Fruit fly (Drosophila melanogaster) whole organism, embryonic: ENCODE results near the gene Rok.
A peak's percentile ranks its signal among the peaks of the same experiment; 100 is the strongest.

Experiments
- Abd-B ChIP-seq: fragments of 200-800 bp; sonication (Bioruptor generic); optimal IDR thresholded peaks from 2 replicates; lab custom pipeline; 2018; ENCODE audit warnings: missing biosample characterization, mild to moderate bottlenecking, missing genetic modification characterization, moderate library complexity
- Ada2b ChIP-seq: fragments of 200-800 bp; sonication (Bioruptor generic); IDR thresholded peaks from 2 replicates; pipeline ENCODE4 v1.3.6; 2022; ENCODE audit warnings: missing biosample characterization, missing genetic modification characterization
- CG10147 ChIP-seq: fragments of 200-800 bp; sonication (Bioruptor generic); optimal IDR thresholded peaks from 2 replicates; lab custom pipeline; 2019; ENCODE audit warnings: missing biosample characterization, mild to moderate bottlenecking, missing genetic modification characterization, moderate library complexity
- CG10274 ChIP-seq: fragments of 200-800 bp; sonication (Bioruptor generic); optimal IDR thresholded peaks from 3 replicates; lab custom pipeline; 2017; ENCODE audit warnings: missing biosample characterization, mild to moderate bottlenecking, missing genetic modification characterization
- CG11723 ChIP-seq: fragments of 200-800 bp; sonication (Bioruptor generic); optimal IDR thresholded peaks from 2 replicates; lab custom pipeline; 2017; ENCODE audit warnings: missing biosample characterization, mild to moderate bottlenecking, missing genetic modification characterization
- CG12299 ChIP-seq: fragments of 200-800 bp; sonication (Bioruptor generic); optimal IDR thresholded peaks from 2 replicates; lab custom pipeline; 2018; ENCODE audit warnings: missing biosample characterization, mild to moderate bottlenecking, missing genetic modification characterization
- CG13287 ChIP-seq: fragments of 200-800 bp; sonication (Bioruptor generic); IDR thresholded peaks from 2 replicates; pipeline ENCODE4 v1.3.6; 2022; ENCODE audit warnings: missing biosample characterization, missing genetic modification characterization; ENCODE audit not compliant: partially characterized antibody
- CG13296 ChIP-seq: fragments of 200-800 bp; sonication (Bioruptor generic); optimal IDR thresholded peaks from 3 replicates; lab custom pipeline; 2018; ENCODE audit warnings: missing biosample characterization, mild to moderate bottlenecking, missing genetic modification characterization
- CG17186 ChIP-seq: fragments of 200-800 bp; sonication (Bioruptor generic); optimal IDR thresholded peaks from 3 replicates; lab custom pipeline; 2017; ENCODE audit warnings: missing biosample characterization, missing genetic modification reagents, missing genetic modification characterization
- CG18011 ChIP-seq: fragments of 200-800 bp; sonication (Bioruptor generic); optimal IDR thresholded peaks from 2 replicates; lab custom pipeline; 2017; ENCODE audit warnings: missing biosample characterization, missing genetic modification characterization, mild to moderate bottlenecking, moderate library complexity, missing genotype
- CG18476 ChIP-seq: fragments of 200-800 bp; sonication (Bioruptor generic); optimal IDR thresholded peaks from 2 replicates; lab custom pipeline; 2016; ENCODE audit warnings: missing biosample characterization, mild to moderate bottlenecking, missing genetic modification characterization
- CG31224 ChIP-seq: fragments of 200-800 bp; sonication (Bioruptor generic); IDR thresholded peaks from 2 replicates; pipeline ENCODE4 v1.3.6; 2022; ENCODE audit warnings: missing biosample characterization, missing genetic modification characterization
- CG34376 ChIP-seq: fragments of 200-800 bp; sonication (Bioruptor generic); optimal IDR thresholded peaks from 2 replicates; lab custom pipeline; 2018; ENCODE audit warnings: missing biosample characterization, mild to moderate bottlenecking, missing genetic modification characterization
- CG4404 ChIP-seq: fragments of 200-800 bp; sonication (Bioruptor generic); IDR thresholded peaks from 2 replicates; pipeline ENCODE4 v1.3.6; 2022; ENCODE audit warnings: missing biosample characterization, missing genetic modification characterization
- CG9609 ChIP-seq: fragments of 200-800 bp; sonication (Bioruptor generic); optimal IDR thresholded peaks from 3 replicates; lab custom pipeline; 2016; ENCODE audit warnings: missing biosample characterization, missing genetic modification characterization
- CG9727 ChIP-seq: fragments of 200-800 bp; sonication (Bioruptor generic); optimal IDR thresholded peaks from 3 replicates; lab custom pipeline; 2017; ENCODE audit warnings: missing biosample characterization, mild to moderate bottlenecking, missing genetic modification characterization
- CTCF ChIP-seq: fragments of 200-800 bp; sonication (Bioruptor generic); optimal IDR thresholded peaks from 2 replicates; lab custom pipeline; 2017; ENCODE audit warnings: missing biosample characterization, mild to moderate bottlenecking, missing genetic modification characterization, moderate library complexity
- D19A ChIP-seq: fragments of 200-800 bp; optimal IDR thresholded peaks from 3 replicates; lab custom pipeline; 2019; ENCODE audit warnings: missing biosample characterization, mild to moderate bottlenecking, missing genetic modification characterization, moderate library complexity
- Dfd ChIP-seq, 2 experiments: fragments of >200 bp; optimal IDR thresholded peaks; 2 replicates each; lab custom pipeline; 2017; ENCODE audit warnings: missing biosample characterization in 2 of 2, missing genetic modification characterization in 2 of 2
- Dp ChIP-seq: fragments of 200-800 bp; sonication (Bioruptor generic); optimal IDR thresholded peaks from 2 replicates; lab custom pipeline; 2018; ENCODE audit warnings: missing biosample characterization, mild to moderate bottlenecking, missing genetic modification characterization, moderate library complexity
- Hr51 ChIP-seq, 2 experiments: fragments of 200-800 bp; sonication (Bioruptor generic); optimal IDR thresholded peaks; 2 replicates in 1 of 2; 3 replicates in 1 of 2; lab custom pipeline; 2016 to 2018; ENCODE audit warnings: missing biosample characterization in 2 of 2, missing genetic modification characterization in 2 of 2, mild to moderate bottlenecking in 1 of 2, moderate library complexity in 1 of 2
- Hsf ChIP-seq: fragments of 200-800 bp; sonication (Bioruptor generic); optimal IDR thresholded peaks from 3 replicates; lab custom pipeline; 2016; ENCODE audit warnings: missing biosample characterization, missing genetic modification characterization
- Lim3 ChIP-seq: fragments of 200-800 bp; sonication (Bioruptor generic); IDR thresholded peaks from 2 replicates; pipeline ENCODE4 v1.3.6; 2022; ENCODE audit warnings: missing biosample characterization, missing genetic modification characterization
- Mes4 ChIP-seq: fragments of 200-800 bp; sonication (Bioruptor generic); optimal IDR thresholded peaks from 2 replicates; lab custom pipeline; 2016; ENCODE audit warnings: missing biosample characterization, missing genetic modification characterization
- Myb ChIP-seq: fragments of 200-800 bp; sonication (Bioruptor generic); optimal IDR thresholded peaks from 2 replicates; lab custom pipeline; 2016; ENCODE audit warnings: missing biosample characterization, missing genetic modification characterization
- Poxn ChIP-seq: fragments of 200-800 bp; sonication (Bioruptor generic); IDR thresholded peaks from 2 replicates; pipeline ENCODE4 v1.3.6; 2022; ENCODE audit warnings: missing biosample characterization, missing genetic modification characterization
- Scr ChIP-seq: fragments of 200-800 bp; sonication (Bioruptor generic); IDR thresholded peaks from 2 replicates; pipeline ENCODE4 v1.3.6; 2022; ENCODE audit warnings: missing biosample characterization, missing genetic modification characterization; ENCODE audit not compliant: partially characterized antibody
- Sry-β ChIP-seq: fragments of 200-800 bp; sonication (Bioruptor generic); optimal IDR thresholded peaks from 2 replicates; lab custom pipeline; 2018; ENCODE audit warnings: missing biosample characterization, mild to moderate bottlenecking, missing genetic modification characterization, moderate library complexity
- Taf1 ChIP-seq: fragments of 200-800 bp; sonication (Bioruptor generic); IDR thresholded peaks from 2 replicates; pipeline ENCODE4 v1.3.6; 2022; ENCODE audit warnings: missing biosample characterization, missing genetic modification characterization
- abd-A ChIP-seq: fragments of 200-800 bp; sonication (Bioruptor generic); optimal IDR thresholded peaks from 3 replicates; lab custom pipeline; 2019; ENCODE audit warnings: missing biosample characterization, mild to moderate bottlenecking, missing genetic modification characterization, moderate library complexity
- al ChIP-seq: fragments of 200-800 bp; sonication (Bioruptor generic); IDR thresholded peaks from 2 replicates; pipeline ENCODE4 v1.3.6; 2022; ENCODE audit warnings: missing biosample characterization, missing genetic modification characterization
- aop ChIP-seq: fragments of 200-800 bp; sonication (Bioruptor generic); IDR thresholded peaks from 2 replicates; pipeline ENCODE4 v1.3.6; 2022; ENCODE audit warnings: missing biosample characterization, missing genetic modification characterization
- ash1 ChIP-seq: fragments of 200-800 bp; sonication (Bioruptor generic); optimal IDR thresholded peaks from 2 replicates; lab custom pipeline; 2018; ENCODE audit warnings: missing biosample characterization, mild to moderate bottlenecking, missing genetic modification characterization
- cato ChIP-seq: fragments of 200-800 bp; sonication (Bioruptor generic); optimal IDR thresholded peaks from 2 replicates; lab custom pipeline; 2016; ENCODE audit warnings: missing biosample characterization, missing genetic modification characterization, borderline replicate concordance
- chm ChIP-seq: fragments of 200-800 bp; sonication (Bioruptor generic); IDR thresholded peaks from 2 replicates; pipeline ENCODE4 v1.3.6; 2022; ENCODE audit warnings: missing biosample characterization, missing genetic modification characterization
- crp ChIP-seq, 2 experiments: fragments of 200-800 bp; sonication (Bioruptor generic); optimal IDR thresholded peaks; 2 replicates in 1 of 2; 3 replicates in 1 of 2; lab custom pipeline; 2017; ENCODE audit warnings: missing biosample characterization in 2 of 2, missing genetic modification characterization in 2 of 2, mild to moderate bottlenecking in 1 of 2, moderate library complexity in 1 of 2
- fd3F ChIP-seq: fragments of 200-800 bp; sonication (Bioruptor generic); optimal IDR thresholded peaks from 2 replicates; lab custom pipeline; 2018; ENCODE audit warnings: missing biosample characterization, mild to moderate bottlenecking, missing genetic modification characterization, moderate library complexity
- gfzf ChIP-seq: fragments of 200-800 bp; sonication (Bioruptor generic); optimal IDR thresholded peaks from 2 replicates; lab custom pipeline; 2016; ENCODE audit warnings: missing biosample characterization, mild to moderate bottlenecking, missing genetic modification characterization, moderate library complexity
- ken ChIP-seq: fragments of 200-800 bp; sonication (Bioruptor generic); IDR thresholded peaks from 3 replicates; pipeline ENCODE4 v1.3.6; 2022; ENCODE audit warnings: missing biosample characterization, missing genetic modification characterization
- mirr ChIP-seq: fragments of 200-800 bp; sonication (Bioruptor generic); optimal IDR thresholded peaks from 3 replicates; lab custom pipeline; 2018; ENCODE audit warnings: missing biosample characterization, mild to moderate bottlenecking, missing genetic modification characterization
- nerfin-2 ChIP-seq: fragments of 200-800 bp; sonication (Bioruptor generic); IDR thresholded peaks from 2 replicates; pipeline ENCODE4 v1.3.6; 2022; ENCODE audit warnings: missing biosample characterization, missing genetic modification characterization; ENCODE audit not compliant: partially characterized antibody
- nom ChIP-seq: fragments of 200-800 bp; sonication (Bioruptor generic); optimal IDR thresholded peaks from 2 replicates; lab custom pipeline; 2017; ENCODE audit warnings: missing biosample characterization, missing genetic modification characterization, mild to moderate bottlenecking, moderate library complexity, missing genetic modification reagents
- ro ChIP-seq: fragments of 200-800 bp; sonication (Bioruptor generic); IDR thresholded peaks from 2 replicates; pipeline ENCODE4 v1.3.6; 2022; ENCODE audit warnings: missing biosample characterization, missing genetic modification characterization
- schlank ChIP-seq: fragments of 200-800 bp; sonication (Bioruptor generic); optimal IDR thresholded peaks from 2 replicates; lab custom pipeline; 2018; ENCODE audit warnings: missing biosample characterization, mild to moderate bottlenecking, missing genetic modification characterization
- sd ChIP-seq: fragments of 200-800 bp; sonication (Bioruptor generic); optimal IDR thresholded peaks from 3 replicates; lab custom pipeline; 2018; ENCODE audit warnings: missing biosample characterization, mild to moderate bottlenecking, missing genetic modification characterization, moderate library complexity
- sim ChIP-seq: fragments of 200-800 bp; sonication (Bioruptor generic); IDR thresholded peaks from 2 replicates; pipeline ENCODE4 v1.3.6; 2022; ENCODE audit warnings: missing biosample characterization, missing genetic modification characterization
- sima ChIP-seq: fragments of 200-800 bp; sonication (Bioruptor generic); optimal IDR thresholded peaks from 2 replicates; lab custom pipeline; 2016; ENCODE audit warnings: missing biosample characterization, missing genetic modification characterization
- tio ChIP-seq: fragments of 200-800 bp; sonication (Bioruptor generic); optimal IDR thresholded peaks from 2 replicates; lab custom pipeline; 2017; ENCODE audit warnings: missing biosample characterization, missing genetic modification characterization, inconsistent platforms
- yki ChIP-seq: fragments of >200 bp; optimal IDR thresholded peaks from 3 replicates; lab custom pipeline; 2018

Rok gene

DNA sequence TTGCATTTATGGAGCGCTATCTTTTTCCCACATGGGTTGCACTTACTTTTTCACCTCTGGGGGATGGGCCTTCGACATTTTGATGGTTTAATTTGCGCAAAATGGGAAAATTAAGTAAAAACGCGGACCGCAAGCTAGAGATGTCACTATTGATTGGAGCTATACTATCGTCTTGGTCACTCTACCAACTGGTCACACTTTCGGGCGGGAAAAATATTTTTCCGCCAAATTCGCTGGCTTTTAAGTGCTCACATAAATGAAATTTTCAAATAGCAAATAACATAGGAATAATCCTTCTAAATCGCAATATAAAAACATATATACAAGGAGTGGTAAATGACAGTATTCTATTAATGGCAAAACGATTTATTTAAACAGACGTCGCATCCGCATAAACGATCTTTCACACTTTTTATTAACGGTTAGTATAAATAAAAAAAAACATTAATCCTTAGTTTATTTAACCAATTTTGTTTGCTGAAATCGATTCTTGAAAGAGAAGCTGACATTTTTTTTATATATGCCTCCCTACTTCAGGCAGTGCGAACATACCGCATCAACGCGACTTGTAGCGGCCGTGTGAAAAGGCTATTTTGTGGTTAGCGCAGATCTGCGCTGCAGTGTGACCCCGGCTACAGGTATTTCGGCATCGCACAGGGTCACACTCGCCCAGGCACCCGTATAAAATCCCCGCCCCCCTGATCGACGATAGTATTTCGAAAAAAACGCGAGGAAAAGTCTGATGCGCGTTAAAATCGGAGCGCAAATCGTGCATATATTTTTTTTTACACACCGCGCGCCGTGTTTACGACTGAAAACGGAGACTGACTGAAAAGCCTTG lies 3.3 kb upstream of the Rok start, which contains the start of the genes SNRPG and mthl1 (continued):
- TF ChIP-seq tio (GFP tag; lab: Kevin White, UChicago): peak; percentile 86
- peak; percentile 78 for TF ChIP-seq ro (GFP tag; lab: Robert Waterston, UW)
- no peak for TF ChIP-seq D19A (tag; lab: Kevin White, UChicago)
- no peak for TF ChIP-seq nerfin-2 (GFP tag; lab: Robert Waterston, UW)
- peak; percentile 80 for TF ChIP-seq CG9609 (GFP tag; lab: Kevin White, UChicago)
- peak; percentile 84 for TF ChIP-seq Ada2b
- TF ChIP-seq schlank (tag; lab: Kevin White, UChicago): no peak
- TF ChIP-seq Hr51 (GFP tag; optimal IDR thresholded peaks at IDR 0.05; lab: Kevin White, UChicago): peak; percentile 75 to 80
- TF ChIP-seq Taf1 (GFP tag; lab: Robert Waterston, UW): peak; percentile 76
- peak; percentile 62 for TF ChIP-seq Dp
- TF ChIP-seq abd-A (tag; lab: Kevin White, UChicago): no peak
- no peak for TF ChIP-seq yki
- TF ChIP-seq CG9727 (GFP tag; lab: Kevin White, UChicago): peak; percentile 60
- no peak for TF ChIP-seq sima (GFP tag; lab: Kevin White, UChicago)
- TF ChIP-seq Sry-β: peak; percentile 71
- peak in 1 of 2 experiments; percentile 30 for TF ChIP-seq crp (GFP tag; optimal IDR thresholded peaks at IDR 0.05; lab: Kevin White, UChicago)
- TF ChIP-seq CG34376 (GFP tag; lab: Kevin White, UChicago): peak; percentile 31
- no peak for TF ChIP-seq ash1 (GFP tag; lab: Kevin White, UChicago)
- peak; percentile 76 for TF ChIP-seq fd3F (GFP tag; lab: Kevin White, UChicago)
- TF ChIP-seq Mes4 (GFP tag; lab: Kevin White, UChicago): peak; percentile 32
- peak in 1 of 2 experiments; percentile 65 for TF ChIP-seq Dfd (GFP tag; optimal IDR thresholded peaks at IDR 0.05; lab: Kevin White, UChicago)
- TF ChIP-seq CG4404 (GFP tag; lab: Robert Waterston, UW): peak; percentile 86
- TF ChIP-seq CG13296: peak; percentile 48
- TF ChIP-seq Poxn (GFP tag; lab: Robert Waterston, UW): peak; percentile 65
- peak; percentile 79 for TF ChIP-seq CG18476 (GFP tag; lab: Kevin White, UChicago)
- TF ChIP-seq ken (GFP tag; lab: Robert Waterston, UW): peak; percentile 93
- TF ChIP-seq Lim3 (GFP tag; lab: Robert Waterston, UW): peak; percentile 70
- TF ChIP-seq CG10274 (GFP tag; lab: Kevin White, UChicago): peak; percentile 24
- peak; percentile 83 for TF ChIP-seq Hsf (GFP tag; lab: Kevin White, UChicago)
- peak; percentile 40 for TF ChIP-seq CG18011 (GFP tag; lab: Kevin White, UChicago)
- peak; percentile 76 for TF ChIP-seq CG10147
- TF ChIP-seq CG11723 (GFP tag; lab: Kevin White, UChicago): peak; percentile 52
- peak; percentile 87 for TF ChIP-seq Abd-B (GFP tag; lab: Kevin White, UChicago)
- peak; percentile 2 for TF ChIP-seq CG12299 (tag; lab: Kevin White, UChicago)
- 0 out of 2 replicates have a peak, but pooled peaks have one; percentile 64 for TF ChIP-seq aop (GFP tag; lab: Robert Waterston, UW)
- TF ChIP-seq sd (tag; lab: Kevin White, UChicago): peak; percentile 45
- peak; percentile 60; the same call in 1 of the 2 replicates for TF ChIP-seq sim
- TF ChIP-seq gfzf (GFP tag; lab: Kevin White, UChicago): peak; percentile 72
- no peak for TF ChIP-seq CTCF
- peak; percentile 74 for TF ChIP-seq Scr (GFP tag; lab: Robert Waterston, UW)
- TF ChIP-seq CG13287: peak; percentile 73
- peak; percentile 43 for TF ChIP-seq Myb (GFP tag; lab: Kevin White, UChicago)
- TF ChIP-seq CG31224 (GFP tag; lab: Robert Waterston, UW): peak; percentile 83
- peak; percentile 94 for TF ChIP-seq CG17186 (GFP tag; lab: Kevin White, UChicago)
- peak; percentile 62 for TF ChIP-seq cato (GFP tag; lab: Kevin White, UChicago)
- peak; percentile 24 for TF ChIP-seq mirr (GFP tag; lab: Kevin White, UChicago)
- TF ChIP-seq al: peak; percentile 92
- peak; percentile 31 for TF ChIP-seq nom
- TF ChIP-seq chm: peak; percentile 69
